Worm (Caenorhabditis elegans) whole organism, young adult: ENCODE results near the gene clec-161.

Source experiments
- B0019.2 ChIP-seq: fragments of 200-800 bp; sonication (Bioruptor generic); conservative IDR thresholded peaks from 2 replicates; pipeline ENCODE4 v1.3.6; 2022; ENCODE audit warnings: missing genetic modification reagents, missing genetic modification characterization, missing compliant biosample characterization
- B0261.1 ChIP-seq: sonication (generic microtip); optimal IDR thresholded peaks from 2 replicates; lab custom pipeline; 2016; ENCODE audit warnings: mild to moderate bottlenecking, missing genetic modification characterization, moderate library complexity, missing compliant biosample characterization
- B0336.3 ChIP-seq: fragments of 200-800 bp; sonication (Bioruptor generic); IDR thresholded peaks from 2 replicates; pipeline ENCODE4 v1.3.6; 2022; ENCODE audit warnings: missing genetic modification characterization, missing compliant biosample characterization
- F22D6.2 ChIP-seq: sonication (generic microtip); optimal IDR thresholded peaks from 2 replicates; lab custom pipeline; 2016; ENCODE audit warnings: mild to moderate bottlenecking, missing genetic modification characterization, missing compliant biosample characterization
- F33H1.4 ChIP-seq: fragments of 200-800 bp; sonication (Bioruptor generic); IDR thresholded peaks from 2 replicates; pipeline ENCODE4 v1.3.6; 2022; ENCODE audit warnings: missing genetic modification reagents, missing genetic modification characterization, missing compliant biosample characterization
- F39B2.1 ChIP-seq: fragments of 200-800 bp; sonication (Bioruptor generic); IDR thresholded peaks from 2 replicates; pipeline ENCODE4 v1.3.6; 2022; ENCODE audit warnings: missing genetic modification reagents, missing genetic modification characterization, missing compliant biosample characterization
- K12H6.12 ChIP-seq: fragments of 200-800 bp; sonication (Bioruptor generic); optimal IDR thresholded peaks from 2 replicates; lab custom pipeline; 2018; ENCODE audit warnings: mild to moderate bottlenecking, missing genetic modification characterization, missing compliant biosample characterization
- Y67H2A.10 ChIP-seq: fragments of 200-800 bp; sonication (Bioruptor generic); conservative IDR thresholded peaks from 2 replicates; pipeline ENCODE4 v1.3.6; 2022; ENCODE audit warnings: missing genetic modification reagents, missing genetic modification characterization, missing compliant biosample characterization
- ZK185.1 ChIP-seq: sonication (generic microtip); optimal IDR thresholded peaks from 2 replicates; lab custom pipeline; 2016; ENCODE audit warnings: mild to moderate bottlenecking, missing genetic modification characterization, missing compliant biosample characterization; ENCODE audit not compliant: poor library complexity, severe bottlenecking
- ama-1 ChIP-seq, 3 experiments: fragments of 150-350 bp in 1 of 3; sonication (generic microtip) in 2 of 3; optimal IDR thresholded peaks; 2 replicates each; lab custom pipeline; 2014 to 2018; ENCODE audit warnings: missing biosample characterization in 2 of 3, missing genetic modification characterization in 2 of 3, missing genetic modification reagents in 2 of 3
- aptf-2 ChIP-seq: fragments of 200-800 bp; sonication (Bioruptor generic); conservative IDR thresholded peaks from 2 replicates; pipeline ENCODE4 v1.3.6; 2022; ENCODE audit warnings: missing genetic modification reagents, missing genetic modification characterization, missing compliant biosample characterization
- aptf-3 ChIP-seq: fragments of 200-800 bp; sonication (Bioruptor generic); IDR thresholded peaks from 2 replicates; pipeline ENCODE4 v1.3.6; 2022; ENCODE audit warnings: missing genetic modification characterization, missing compliant biosample characterization
- atf-7 ChIP-seq: sonication (generic microtip); optimal IDR thresholded peaks from 2 replicates; lab custom pipeline; 2017; ENCODE audit warnings: mild to moderate bottlenecking, missing genetic modification characterization, missing compliant biosample characterization
- attf-5 ChIP-seq: fragments of 200-800 bp; sonication (Bioruptor generic); optimal IDR thresholded peaks from 2 replicates; lab custom pipeline; 2018; ENCODE audit warnings: mild to moderate bottlenecking, missing genetic modification characterization, missing compliant biosample characterization
- attf-6 ChIP-seq: fragments of 200-800 bp; sonication (Bioruptor generic); IDR thresholded peaks from 2 replicates; pipeline ENCODE4 v1.3.6; 2022; ENCODE audit warnings: missing genetic modification reagents, missing genetic modification characterization, missing compliant biosample characterization
- ccch-3 ChIP-seq: fragments of 200-800 bp; sonication (Bioruptor generic); optimal IDR thresholded peaks from 2 replicates; lab custom pipeline; 2018; ENCODE audit warnings: mild to moderate bottlenecking, missing genetic modification characterization, missing compliant biosample characterization
- egl-44 ChIP-seq: fragments of 200-800 bp; sonication (Bioruptor generic); IDR thresholded peaks from 2 replicates; pipeline ENCODE4 v1.3.6; 2022; ENCODE audit warnings: missing genetic modification reagents, missing genetic modification characterization, missing compliant biosample characterization
- egrh-3 ChIP-seq: fragments of 200-800 bp; sonication (Bioruptor generic); IDR thresholded peaks from 2 replicates; pipeline ENCODE4 v1.3.6; 2022; ENCODE audit warnings: missing genetic modification reagents, missing genetic modification characterization, missing compliant biosample characterization
- ets-4 ChIP-seq: fragments of 200-800 bp; sonication (Bioruptor generic); optimal IDR thresholded peaks from 2 replicates; lab custom pipeline; 2018; ENCODE audit warnings: mild to moderate bottlenecking, missing genetic modification characterization, missing compliant biosample characterization
- fkh-3 ChIP-seq: sonication (generic microtip); optimal IDR thresholded peaks from 2 replicates; lab custom pipeline; 2016; ENCODE audit warnings: mild to moderate bottlenecking, missing genetic modification characterization, missing compliant biosample characterization
- gei-17 ChIP-seq: fragments of 200-800 bp; sonication (Bioruptor generic); optimal IDR thresholded peaks from 2 replicates; lab custom pipeline; 2018; ENCODE audit warnings: mild to moderate bottlenecking, missing genetic modification characterization, missing compliant biosample characterization
- hrde-1 ChIP-seq: sonication (generic microtip); optimal IDR thresholded peaks from 2 replicates; lab custom pipeline; 2016; ENCODE audit warnings: missing genetic modification characterization, mild to moderate bottlenecking, missing compliant biosample characterization, moderate library complexity, missing genotype, missing genetic modification reagents, borderline replicate concordance
- hsf-1 ChIP-seq: fragments of 200-800 bp; sonication (Bioruptor generic); IDR thresholded peaks from 2 replicates; pipeline ENCODE4 v1.3.6; 2022; ENCODE audit warnings: missing genetic modification reagents, missing genetic modification characterization, missing compliant biosample characterization
- lin-35 ChIP-seq, 3 experiments: fragments of 150-350 bp in 2 of 3; sonication (generic microtip) in 1 of 3; optimal IDR thresholded peaks; 2 replicates each; lab custom pipeline; 2014 to 2018; ENCODE audit warnings: missing biosample characterization in 3 of 3, missing genetic modification characterization in 3 of 3, missing genetic modification reagents in 3 of 3
- lin-54 ChIP-seq: fragments of 200-800 bp; sonication (Bioruptor generic); optimal IDR thresholded peaks from 2 replicates; lab custom pipeline; 2018; ENCODE audit warnings: mild to moderate bottlenecking, missing genetic modification characterization, missing compliant biosample characterization
- madf-10 ChIP-seq: sonication (generic microtip); optimal IDR thresholded peaks from 2 replicates; lab custom pipeline; 2016; ENCODE audit warnings: mild to moderate bottlenecking, missing genetic modification characterization, missing compliant biosample characterization
- mel-28 ChIP-seq: sonication (generic microtip); optimal IDR thresholded peaks from 2 replicates; lab custom pipeline; 2016; ENCODE audit warnings: borderline replicate concordance, mild to moderate bottlenecking, missing genetic modification characterization, missing compliant biosample characterization
- mxl-1 ChIP-seq: sonication (generic microtip); optimal IDR thresholded peaks from 2 replicates; lab custom pipeline; 2016; ENCODE audit warnings: missing genetic modification characterization, missing compliant biosample characterization
- nfyb-1 ChIP-seq: fragments of 200-800 bp; sonication (Bioruptor generic); IDR thresholded peaks from 2 replicates; pipeline ENCODE4 v1.3.6; 2022; ENCODE audit warnings: missing genetic modification reagents, missing genetic modification characterization, missing compliant biosample characterization
- nhr-90 ChIP-seq: sonication (generic microtip); optimal IDR thresholded peaks from 2 replicates; lab custom pipeline; 2016; ENCODE audit warnings: missing genotype, mild to moderate bottlenecking, missing genetic modification characterization, missing compliant biosample characterization
- pbrm-1 ChIP-seq: fragments of 200-800 bp; sonication (Bioruptor generic); IDR thresholded peaks from 2 replicates; pipeline ENCODE4 v1.3.6; 2022; ENCODE audit warnings: missing genetic modification reagents, missing genetic modification characterization, missing compliant biosample characterization
- pha-4 ChIP-seq: fragments of 150-350 bp; sonication (generic microtip); optimal IDR thresholded peaks from 2 replicates; lab custom pipeline; 2014; ENCODE audit warnings: missing biosample characterization, missing genetic modification reagents, missing genetic modification characterization
- rcor-1 ChIP-seq: fragments of 200-800 bp; sonication (Bioruptor generic); IDR thresholded peaks from 2 replicates; pipeline ENCODE4 v1.3.6; 2022; ENCODE audit warnings: missing genetic modification reagents, missing genetic modification characterization, missing compliant biosample characterization
- rec-8 ChIP-seq, 2 experiments: sonication (generic microtip); optimal IDR thresholded peaks; 2 replicates each; lab custom pipeline; 2016; ENCODE audit warnings: mild to moderate bottlenecking in 2 of 2, missing genetic modification characterization in 2 of 2, missing genetic modification reagents in 2 of 2, missing genotype in 2 of 2, missing biosample characterization in 1 of 2, missing compliant biosample characterization in 1 of 2, moderate library complexity in 1 of 2
- repo-1 ChIP-seq: sonication (generic microtip); optimal IDR thresholded peaks from 2 replicates; lab custom pipeline; 2017; ENCODE audit warnings: mild to moderate bottlenecking, missing genetic modification characterization, missing compliant biosample characterization
- snpc-3.4 ChIP-seq: sonication (generic microtip); optimal IDR thresholded peaks from 2 replicates; lab custom pipeline; 2017; ENCODE audit warnings: missing genetic modification characterization, mild to moderate bottlenecking, missing compliant biosample characterization, antibody characterized with exemption, moderate library complexity, missing genotype, missing genetic modification reagents
- snpc-4 ChIP-seq, 5 experiments: fragments of 150-350 bp in 1 of 5; sonication (generic microtip) in 4 of 5; optimal IDR thresholded peaks; 2 replicates each; lab custom pipeline; 2014 to 2018; ENCODE audit warnings: missing genetic modification characterization in 5 of 5, missing biosample characterization in 3 of 5, antibody characterized with exemption in 2 of 5, mild to moderate bottlenecking in 2 of 5, missing compliant biosample characterization in 2 of 5, missing genotype in 2 of 5, moderate library complexity in 2 of 5, missing genetic modification reagents in 1 of 5
- somi-1 ChIP-seq: fragments of 200-800 bp; sonication (Bioruptor generic); optimal IDR thresholded peaks from 2 replicates; lab custom pipeline; 2018; ENCODE audit warnings: mild to moderate bottlenecking, missing genetic modification characterization, missing compliant biosample characterization
- tlf-1 ChIP-seq: fragments of 200-800 bp; sonication (Bioruptor generic); optimal IDR thresholded peaks from 2 replicates; lab custom pipeline; 2018; ENCODE audit warnings: mild to moderate bottlenecking, missing genetic modification characterization, missing compliant biosample characterization
- zfh-2 ChIP-seq: fragments of 200-800 bp; sonication (Bioruptor generic); conservative IDR thresholded peaks from 2 replicates; pipeline ENCODE4 v1.3.6; 2022; ENCODE audit warnings: missing genetic modification reagents, missing genetic modification characterization, missing compliant biosample characterization
- ztf-18 ChIP-seq: sonication (generic microtip); optimal IDR thresholded peaks from 2 replicates; lab custom pipeline; 2016; ENCODE audit warnings: missing genotype, mild to moderate bottlenecking, missing genetic modification characterization, missing compliant biosample characterization
- ztf-25 ChIP-seq: fragments of 200-800 bp; sonication (Bioruptor generic); IDR thresholded peaks from 2 replicates; pipeline ENCODE4 v1.3.6; 2022; ENCODE audit warnings: missing genetic modification reagents, missing genetic modification characterization, missing compliant biosample characterization
- ztf-26 ChIP-seq: sonication (generic microtip); optimal IDR thresholded peaks from 2 replicates; lab custom pipeline; 2017; ENCODE audit warnings: missing genetic modification characterization, missing compliant biosample characterization

clec-161 gene

ce11 chrIII:9619079-9619761 is 10.7 kb upstream of the clec-161 start, which contains the start of gene hlh-11 (continued):
- TF ChIP-seq nfyb-1 (0 out of 2 replicates have a peak, but pooled peaks have one; percentile 75), B0019.2 (GFP tag; lab: Robert Waterston, UW) (no peak), tlf-1 (GFP tag; lab: Kevin White, UChicago) (peak; percentile 54), Y67H2A.10 (GFP tag; lab: Robert Waterston, UW) (no peak), aptf-2 (GFP tag; lab: Robert Waterston, UW) (no peak), attf-6 (no peak), ztf-25 (GFP tag; lab: Robert Waterston, UW) (no peak), egl-44 (GFP tag; lab: Robert Waterston, UW) (peak; percentile 20; the same call in 1 of the 2 replicates), repo-1 (tag; lab: Kevin White, UChicago) (peak; percentile 55), ztf-18 (peak; percentile 68), lin-54 (GFP tag; lab: Kevin White, UChicago) (peak; percentile 35), aptf-3 (no peak), rcor-1 (GFP tag; lab: Robert Waterston, UW) (peak; percentile 27; the same call in 1 of the 2 replicates), somi-1 (GFP tag; lab: Kevin White, UChicago) (peak; percentile 87), hsf-1 (GFP tag; lab: Robert Waterston, UW) (0 out of 2 replicates have a peak, but pooled peaks have one; percentile 33), ZK185.1 (peak; percentile 92), snpc-4 (GFP tag; optimal IDR thresholded peaks at IDR 0.05; lab: Kevin White, UChicago) (no peak), snpc-4 (tag; optimal IDR thresholded peaks at IDR 0.05; lab: Kevin White, UChicago) (peak; percentile 46 to 70 (median 64)), gei-17 (GFP tag; lab: Kevin White, UChicago) (peak; percentile 69), attf-5 (GFP tag; lab: Kevin White, UChicago) (peak; percentile 92), madf-10 (tag; lab: Kevin White, UChicago) (peak; percentile 95), nhr-90 (tag; lab: Kevin White, UChicago) (peak; percentile 74), lin-35 (GFP tag; optimal IDR thresholded peaks at IDR 0.05; lab: Kevin White, UChicago) (peak in 1 of 3 experiments; percentile 74), B0336.3 (GFP tag; lab: Robert Waterston, UW) (peak; percentile 91), mel-28 (tag; lab: Kevin White, UChicago) (peak; percentile 8), hrde-1 (no peak), pbrm-1 (GFP tag; lab: Robert Waterston, UW) (peak; percentile 64), zfh-2 (GFP tag; lab: Robert Waterston, UW) (peak; percentile 98), ets-4 (GFP tag; lab: Kevin White, UChicago) (peak; percentile 13), F39B2.1 (GFP tag; lab: Robert Waterston, UW) (no peak), B0261.1 (no peak), fkh-3 (tag; lab: Kevin White, UChicago) (no peak), snpc-3.4 (tag; lab: Kevin White, UChicago) (peak; percentile 13), F33H1.4 (GFP tag; lab: Robert Waterston, UW) (no peak), F22D6.2 (tag; lab: Kevin White, UChicago) (peak; percentile 73), ztf-26 (tag; lab: Kevin White, UChicago) (peak; percentile 69), K12H6.12 (tag; lab: Kevin White, UChicago) (peak; percentile 93), egrh-3 (GFP tag; lab: Robert Waterston, UW) (peak; percentile 89), ama-1 (optimal IDR thresholded peaks at IDR 0.05; lab: Kevin White, UChicago) (no peak), ama-1 (GFP tag; optimal IDR thresholded peaks at IDR 0.05; lab: Kevin White, UChicago) (no peak), mxl-1 (tag; lab: Kevin White, UChicago) (peak; percentile 7), rec-8 (tag; optimal IDR thresholded peaks at IDR 0.05; lab: Kevin White, UChicago) (no peak), ccch-3 (GFP tag; lab: Kevin White, UChicago) (no peak), pha-4 (tag; lab: Kevin White, UChicago) (no peak), atf-7 (tag; lab: Kevin White, UChicago) (peak; percentile 52)
